Worm (Caenorhabditis elegans) whole organism, young adult: ENCODE measurements around the gene fbxc-51.

Experiments used
- B0019.2 ChIP-seq: fragments of 200-800 bp; sonication (Bioruptor generic); conservative IDR thresholded peaks from 2 replicates; pipeline ENCODE4 v1.3.6; 2022; ENCODE audit warnings: missing genetic modification reagents, missing genetic modification characterization, missing compliant biosample characterization
- B0261.1 ChIP-seq: sonication (generic microtip); optimal IDR thresholded peaks from 2 replicates; lab custom pipeline; 2016; ENCODE audit warnings: mild to moderate bottlenecking, missing genetic modification characterization, moderate library complexity, missing compliant biosample characterization
- D2030.7 ChIP-seq: fragments of 200-800 bp; sonication (Bioruptor generic); IDR thresholded peaks from 2 replicates; pipeline ENCODE4 v1.3.6; 2022; ENCODE audit warnings: missing genetic modification reagents, missing genetic modification characterization, missing compliant biosample characterization
- F37B4.10 ChIP-seq: fragments of 200-800 bp; sonication (Bioruptor generic); IDR thresholded peaks from 2 replicates; pipeline ENCODE4 v1.3.6; 2022; ENCODE audit warnings: missing genetic modification characterization, missing compliant biosample characterization
- F57C9.4 ChIP-seq: sonication (generic microtip); optimal IDR thresholded peaks from 2 replicates; lab custom pipeline; 2017; ENCODE audit warnings: mild to moderate bottlenecking, missing genetic modification characterization, missing compliant biosample characterization
- Y53F4B.3 ChIP-seq: fragments of 200-800 bp; sonication (Bioruptor generic); IDR thresholded peaks from 2 replicates; pipeline ENCODE4 v1.3.6; 2022; ENCODE audit warnings: missing genetic modification reagents, missing genetic modification characterization, missing compliant biosample characterization
- Y95B8A.8 ChIP-seq: fragments of 200-800 bp; sonication (Bioruptor generic); IDR thresholded peaks from 2 replicates; pipeline ENCODE4 v1.3.6; 2022; ENCODE audit warnings: missing genetic modification reagents, missing genetic modification characterization, missing compliant biosample characterization
- aptf-3 ChIP-seq: fragments of 200-800 bp; sonication (Bioruptor generic); IDR thresholded peaks from 2 replicates; pipeline ENCODE4 v1.3.6; 2022; ENCODE audit warnings: missing genetic modification characterization, missing compliant biosample characterization
- atf-7 ChIP-seq: sonication (generic microtip); optimal IDR thresholded peaks from 2 replicates; lab custom pipeline; 2017; ENCODE audit warnings: mild to moderate bottlenecking, missing genetic modification characterization, missing compliant biosample characterization
- attf-5 ChIP-seq: fragments of 200-800 bp; sonication (Bioruptor generic); optimal IDR thresholded peaks from 2 replicates; lab custom pipeline; 2018; ENCODE audit warnings: mild to moderate bottlenecking, missing genetic modification characterization, missing compliant biosample characterization
- ceh-40 ChIP-seq: fragments of 200-800 bp; sonication (Bioruptor generic); IDR thresholded peaks from 2 replicates; pipeline ENCODE4 v1.3.6; 2022; ENCODE audit warnings: missing genetic modification characterization, missing compliant biosample characterization
- ceh-58 ChIP-seq: fragments of 200-800 bp; sonication (Bioruptor generic); IDR thresholded peaks from 2 replicates; pipeline ENCODE4 v1.3.6; 2022; ENCODE audit warnings: missing genetic modification characterization, missing compliant biosample characterization
- dox-1 ChIP-seq: fragments of 200-800 bp; sonication (Bioruptor generic); IDR thresholded peaks from 2 replicates; pipeline ENCODE4 v1.3.6; 2022; ENCODE audit warnings: missing genetic modification reagents, missing genetic modification characterization, missing compliant biosample characterization
- dpl-1 ChIP-seq: fragments of 150-350 bp; optimal IDR thresholded peaks from 2 replicates; lab custom pipeline; 2014; ENCODE audit warnings: missing biosample characterization, missing genetic modification reagents, missing genetic modification characterization
- egl-18 ChIP-seq: fragments of 200-800 bp; sonication (Bioruptor generic); IDR thresholded peaks from 2 replicates; pipeline ENCODE4 v1.3.6; 2022; ENCODE audit warnings: missing genetic modification reagents, missing genetic modification characterization, missing compliant biosample characterization
- ets-4 ChIP-seq: fragments of 200-800 bp; sonication (Bioruptor generic); optimal IDR thresholded peaks from 2 replicates; lab custom pipeline; 2018; ENCODE audit warnings: mild to moderate bottlenecking, missing genetic modification characterization, missing compliant biosample characterization
- hmg-1.2 ChIP-seq: fragments of 200-800 bp; sonication (Bioruptor generic); IDR thresholded peaks from 2 replicates; pipeline ENCODE4 v1.3.6; 2022; ENCODE audit warnings: missing genetic modification reagents, missing genetic modification characterization, missing compliant biosample characterization
- lag-1 ChIP-seq: fragments of 200-800 bp; sonication (Bioruptor generic); IDR thresholded peaks from 2 replicates; pipeline ENCODE4 v1.3.6; 2022; ENCODE audit warnings: missing genetic modification reagents, missing genetic modification characterization, missing compliant biosample characterization
- let-526 ChIP-seq: fragments of 200-800 bp; sonication (Bioruptor generic); IDR thresholded peaks from 2 replicates; pipeline ENCODE4 v1.3.6; 2022; ENCODE audit warnings: missing genetic modification reagents, missing genetic modification characterization, missing compliant biosample characterization
- lin-40 ChIP-seq: sonication (generic microtip); optimal IDR thresholded peaks from 2 replicates; lab custom pipeline; 2016; ENCODE audit warnings: missing genetic modification characterization, mild to moderate bottlenecking, missing compliant biosample characterization, missing genotype, missing genetic modification reagents
- lin-54 ChIP-seq: fragments of 200-800 bp; sonication (Bioruptor generic); optimal IDR thresholded peaks from 2 replicates; lab custom pipeline; 2018; ENCODE audit warnings: mild to moderate bottlenecking, missing genetic modification characterization, missing compliant biosample characterization
- lsl-1 ChIP-seq: fragments of 200-800 bp; sonication (Bioruptor generic); optimal IDR thresholded peaks from 2 replicates; lab custom pipeline; 2018; ENCODE audit warnings: mild to moderate bottlenecking, missing genetic modification characterization, moderate library complexity, missing compliant biosample characterization
- madf-3 ChIP-seq: fragments of 200-800 bp; sonication (Bioruptor generic); IDR thresholded peaks from 2 replicates; pipeline ENCODE4 v1.3.6; 2022; ENCODE audit warnings: missing genetic modification reagents, missing genetic modification characterization, missing compliant biosample characterization
- mcd-1 ChIP-seq: fragments of 200-800 bp; sonication (Bioruptor generic); IDR thresholded peaks from 2 replicates; pipeline ENCODE4 v1.3.6; 2022; ENCODE audit warnings: missing genetic modification reagents, missing genetic modification characterization, missing compliant biosample characterization
- mel-28 ChIP-seq: sonication (generic microtip); optimal IDR thresholded peaks from 2 replicates; lab custom pipeline; 2016; ENCODE audit warnings: borderline replicate concordance, mild to moderate bottlenecking, missing genetic modification characterization, missing compliant biosample characterization
- nhr-120 ChIP-seq: fragments of 200-800 bp; sonication (Bioruptor generic); IDR thresholded peaks from 2 replicates; pipeline ENCODE4 v1.3.6; 2022; ENCODE audit warnings: missing genetic modification characterization, missing compliant biosample characterization
- nhr-179 ChIP-seq: sonication (generic microtip); optimal IDR thresholded peaks from 2 replicates; lab custom pipeline; 2016; ENCODE audit warnings: mild to moderate bottlenecking, missing genetic modification characterization, missing compliant biosample characterization
- nhr-80 ChIP-seq: sonication (generic microtip); optimal IDR thresholded peaks from 2 replicates; lab custom pipeline; 2016; ENCODE audit warnings: missing genetic modification characterization, missing compliant biosample characterization
- pha-4 ChIP-seq: fragments of 150-350 bp; sonication (generic microtip); optimal IDR thresholded peaks from 2 replicates; lab custom pipeline; 2014; ENCODE audit warnings: missing biosample characterization, missing genetic modification reagents, missing genetic modification characterization
- repo-1 ChIP-seq: sonication (generic microtip); optimal IDR thresholded peaks from 2 replicates; lab custom pipeline; 2017; ENCODE audit warnings: mild to moderate bottlenecking, missing genetic modification characterization, missing compliant biosample characterization
- rpc-1 ChIP-seq, 2 experiments: fragments of 150-350 bp in 1 of 2; sonication (generic microtip) in 1 of 2; optimal IDR thresholded peaks; 2 replicates each; lab custom pipeline; 2014 to 2018; ENCODE audit warnings: missing biosample characterization in 1 of 2, missing genetic modification characterization in 1 of 2, missing genetic modification reagents in 1 of 2, missing genotype in 1 of 2
- tbp1 ChIP-seq: fragments of 200-800 bp; sonication (Bioruptor generic); optimal IDR thresholded peaks from 2 replicates; lab custom pipeline; 2018; ENCODE audit warnings: mild to moderate bottlenecking, missing genetic modification characterization, missing compliant biosample characterization
- tbx-9 ChIP-seq: sonication (generic microtip); optimal IDR thresholded peaks from 2 replicates; lab custom pipeline; 2016; ENCODE audit warnings: borderline replicate concordance, missing genetic modification characterization, inconsistent platforms, missing compliant biosample characterization
- unc-62 ChIP-seq: fragments of 150-350 bp; optimal IDR thresholded peaks from 2 replicates; lab custom pipeline; 2014; ENCODE audit warnings: missing biosample characterization, missing genetic modification reagents, missing genetic modification characterization
- xnd-1 ChIP-seq: sonication (generic microtip); optimal IDR thresholded peaks from 2 replicates; lab custom pipeline; 2016; ENCODE audit warnings: missing genotype, missing genetic modification reagents, missing genetic modification characterization, missing compliant biosample characterization
- zfh-2 ChIP-seq: fragments of 200-800 bp; sonication (Bioruptor generic); conservative IDR thresholded peaks from 2 replicates; pipeline ENCODE4 v1.3.6; 2022; ENCODE audit warnings: missing genetic modification reagents, missing genetic modification characterization, missing compliant biosample characterization
- ztf-22 ChIP-seq: fragments of 200-800 bp; sonication (Bioruptor generic); optimal IDR thresholded peaks from 2 replicates; lab custom pipeline; 2018; ENCODE audit warnings: mild to moderate bottlenecking, missing genetic modification characterization, moderate library complexity, missing compliant biosample characterization
- ztf-25 ChIP-seq: fragments of 200-800 bp; sonication (Bioruptor generic); IDR thresholded peaks from 2 replicates; pipeline ENCODE4 v1.3.6; 2022; ENCODE audit warnings: missing genetic modification reagents, missing genetic modification characterization, missing compliant biosample characterization
- ztf-6 ChIP-seq: fragments of 200-800 bp; sonication (Bioruptor generic); IDR thresholded peaks from 2 replicates; pipeline ENCODE4 v1.3.6; 2022; ENCODE audit warnings: missing genetic modification reagents, missing genetic modification characterization, missing compliant biosample characterization

The fbxc-51 gene

DNA sequence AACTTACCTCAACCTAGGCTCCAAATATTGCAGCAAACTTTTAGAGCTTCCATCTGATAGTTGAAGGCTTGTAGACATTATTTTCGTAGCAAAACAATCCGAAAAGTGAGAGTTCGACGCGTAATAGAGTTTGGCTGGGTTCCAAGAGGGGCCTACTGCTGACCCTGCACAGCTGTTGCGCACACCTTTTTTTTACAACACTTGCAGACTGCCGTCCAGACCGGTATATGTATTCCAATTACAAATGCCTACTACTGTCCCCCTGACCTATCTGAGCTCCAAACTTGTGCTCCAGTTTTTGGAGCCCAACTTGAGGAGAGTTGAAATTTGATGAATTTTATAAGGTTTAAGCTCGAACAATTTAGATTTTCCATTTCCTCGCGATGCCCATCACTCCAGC, 40.9 kb downstream of the fbxc-51 start, which contains the start of the genes fbxc-24 and fbxc-27:
Gene fbxc-24, minus strand, starts transcription at position 101 of the 400 bp plus-strand sequence.
Gene fbxc-27, plus strand, starts transcription at position 216 of the 400 bp plus-strand sequence.
- TF ChIP-seq dpl-1 (GFP tag; lab: Kevin White, UChicago) = no peak

DNA sequence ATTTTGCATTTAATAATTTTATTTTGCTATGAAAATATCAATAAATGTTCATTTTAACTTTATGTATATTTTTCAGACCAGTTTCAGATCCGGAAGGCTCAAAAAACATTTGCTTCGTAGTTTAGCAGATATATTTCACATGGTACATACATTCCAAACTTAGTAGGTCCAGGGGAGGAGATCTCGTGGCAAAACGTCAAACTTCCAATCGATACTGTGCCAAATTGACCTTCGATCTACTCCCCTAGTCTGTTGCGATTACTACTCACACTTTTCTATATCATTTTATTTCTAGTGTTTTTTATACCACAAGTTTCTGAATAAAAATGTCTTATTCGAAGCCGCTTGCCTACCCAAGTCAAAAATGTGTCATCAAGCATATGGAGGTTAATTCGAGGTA, 43.1 kb downstream of the fbxc-51 start, which contains the start of gene fbxc-31:
Gene fbxc-31, plus strand, starts transcription at position 301 of the 400 bp plus-strand sequence.
- TF ChIP-seq nhr-120 (no peak), Y95B8A.8 (GFP tag; lab: Robert Waterston, UW) (no peak), Y53F4B.3 (GFP tag; lab: Robert Waterston, UW) (no peak), tbx-9 (tag; lab: Kevin White, UChicago) (no peak), B0261.1 (tag; lab: Kevin White, UChicago) (no peak), rpc-1 (optimal IDR thresholded peaks at IDR 0.05; lab: Kevin White, UChicago) (no peak), rpc-1 (tag; optimal IDR thresholded peaks at IDR 0.05; lab: Kevin White, UChicago) (no peak), zfh-2 (GFP tag; lab: Robert Waterston, UW) (no peak), repo-1 (tag; lab: Kevin White, UChicago) (no peak), egl-18 (no peak), B0019.2 (GFP tag; lab: Robert Waterston, UW) (no peak), D2030.7 (no peak), lin-54 (GFP tag; lab: Kevin White, UChicago) (no peak)

- TF ChIP-seq ztf-25 (GFP tag; lab: Robert Waterston, UW) (no peak), let-526 (GFP tag; lab: Robert Waterston, UW) (no peak), mel-28 (tag; lab: Kevin White, UChicago) (no peak), ztf-6 (GFP tag; lab: Robert Waterston, UW) (no peak), mcd-1 (GFP tag; lab: Robert Waterston, UW) (peak; percentile 75), madf-3 (GFP tag; lab: Robert Waterston, UW) (no peak)
Measured at ce11 chrII:913222-913722, 44.7 kb downstream of the fbxc-51 start, which contains the start of gene fbxc-33. Gene fbxc-33 (plus strand): TSS chrII:913672.

DNA sequence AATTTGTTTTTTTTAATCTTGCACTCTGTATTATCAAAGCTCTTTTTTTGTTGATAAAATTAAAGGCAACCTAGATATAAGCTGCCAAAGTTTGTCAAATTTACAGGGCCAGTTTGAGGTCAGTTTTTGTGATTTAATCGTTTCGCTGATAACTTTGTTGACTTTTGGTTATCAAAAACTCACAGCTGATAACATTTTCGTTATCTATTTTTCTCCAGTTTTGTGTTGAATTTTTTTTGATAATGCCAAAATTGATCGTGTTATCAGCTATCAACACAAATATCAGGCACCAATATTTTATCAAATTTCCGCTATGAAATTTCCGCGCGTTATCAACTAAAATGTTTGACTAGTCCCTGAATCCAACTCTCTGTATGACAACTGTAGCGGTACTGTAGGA, 46.6 kb downstream of the fbxc-51 start:
- peak; percentile 35; the same call in 1 of the 2 replicates for TF ChIP-seq mcd-1 (GFP tag; lab: Robert Waterston, UW)
- TF ChIP-seq ets-4 (GFP tag; lab: Kevin White, UChicago) = peak; percentile 94
- TF ChIP-seq dox-1 (GFP tag; lab: Robert Waterston, UW) = peak; percentile 63
- no peak for TF ChIP-seq xnd-1 (tag; lab: Kevin White, UChicago)
- TF ChIP-seq atf-7 = peak; percentile 48
- TF ChIP-seq ztf-22 (GFP tag; lab: Kevin White, UChicago) = peak; percentile 67
- peak; percentile 89 for TF ChIP-seq pha-4
- TF ChIP-seq ztf-25 (GFP tag; lab: Robert Waterston, UW) = no peak
- no peak for TF ChIP-seq nhr-120
- TF ChIP-seq nhr-80 = peak; percentile 95
- TF ChIP-seq, all 124 proteins: peak for 7

DNA sequence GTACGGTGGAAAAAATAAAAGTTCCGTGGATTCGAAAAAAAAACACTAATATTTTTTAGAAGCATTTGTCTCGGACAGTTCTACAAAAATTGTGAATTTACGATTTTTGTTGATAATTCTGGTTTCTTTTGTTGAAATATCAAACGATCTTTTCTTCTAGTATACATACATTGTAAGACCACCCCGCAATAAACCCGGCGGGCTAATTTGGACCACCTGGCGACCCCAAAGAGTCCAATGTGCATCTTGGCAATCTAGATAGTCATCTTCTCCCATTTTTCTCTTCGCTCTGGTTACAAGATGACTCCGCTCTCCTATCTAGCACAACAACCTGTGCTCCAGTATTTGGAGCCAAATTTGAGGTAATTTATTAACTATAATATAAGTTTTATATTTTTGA, 47.2 kb downstream of the fbxc-51 start, which contains the start of gene fbxc-29:
Gene fbxc-29, plus strand, starts transcription at position 301 of the 400 bp plus-strand sequence.
- TF ChIP-seq F57C9.4 (no peak), attf-5 (GFP tag; lab: Kevin White, UChicago) (no peak), madf-3 (GFP tag; lab: Robert Waterston, UW) (no peak), aptf-3 (GFP tag; lab: Robert Waterston, UW) (no peak), lsl-1 (no peak), xnd-1 (tag; lab: Kevin White, UChicago) (no peak), ceh-58 (GFP tag; lab: Robert Waterston, UW) (no peak), ceh-40 (GFP tag; lab: Robert Waterston, UW) (no peak), nhr-179 (no peak), hmg-1.2 (no peak), unc-62 (no peak), tbp1 (GFP tag; lab: Kevin White, UChicago) (no peak), lag-1 (GFP tag; lab: Robert Waterston, UW) (no peak), lin-40 (tag; lab: Kevin White, UChicago) (no peak), F37B4.10 (GFP tag; lab: Robert Waterston, UW) (no peak)
- TF ChIP-seq, all 124 proteins: peak for 0
